Worm (Caenorhabditis elegans) whole organism, L2 larva: ENCODE measurements around the gene srr-6.

Experiments used
- R02D3.7 ChIP-seq: fragments of 150-350 bp; optimal IDR thresholded peaks from 2 replicates; lab custom pipeline; 2014; ENCODE audit warnings: missing biosample characterization, missing genetic modification characterization
- ZK546.5 ChIP-seq: sonication (generic microtip); optimal IDR thresholded peaks from 2 replicates; lab custom pipeline; 2017; ENCODE audit warnings: missing biosample characterization, missing genetic modification characterization
- aly-2 ChIP-seq: fragments of 150-350 bp; optimal IDR thresholded peaks from 2 replicates; lab custom pipeline; 2014; ENCODE audit warnings: missing biosample characterization, missing genetic modification characterization
- blmp-1 ChIP-seq: sonication (generic microtip); optimal IDR thresholded peaks from 2 replicates; lab custom pipeline; 2017; ENCODE audit warnings: missing genetic modification characterization, mild to moderate bottlenecking, missing compliant biosample characterization, antibody characterized with exemption, moderate library complexity; ENCODE audit not compliant: insufficient read depth
- ceh-82 ChIP-seq: fragments of 150-350 bp; optimal IDR thresholded peaks from 2 replicates; lab custom pipeline; 2014; ENCODE audit warnings: missing biosample characterization, missing genetic modification characterization
- crh-2 ChIP-seq: sonication (generic microtip); optimal IDR thresholded peaks from 2 replicates; lab custom pipeline; 2017; ENCODE audit warnings: missing biosample characterization, missing genetic modification characterization
- elt-1 ChIP-seq: fragments of 150-350 bp; optimal IDR thresholded peaks from 2 replicates; lab custom pipeline; 2014; ENCODE audit warnings: missing biosample characterization, missing genetic modification characterization
- fos-1 ChIP-seq: fragments of 150-350 bp; optimal IDR thresholded peaks from 2 replicates; lab custom pipeline; 2014; ENCODE audit warnings: missing biosample characterization, missing genetic modification characterization
- lin-13 ChIP-seq: fragments of 150-350 bp; optimal IDR thresholded peaks from 2 replicates; lab custom pipeline; 2014; ENCODE audit warnings: missing biosample characterization, missing genetic modification reagents, missing genetic modification characterization
- lin-39 ChIP-seq: fragments of 150-350 bp; optimal IDR thresholded peaks from 2 replicates; lab custom pipeline; 2014; ENCODE audit warnings: missing biosample characterization, missing genetic modification reagents, missing genetic modification characterization
- lsy-2 ChIP-seq, 2 experiments: fragments of 150-350 bp in 1 of 2; sonication (generic microtip) in 1 of 2; optimal IDR thresholded peaks; 2 replicates each; lab custom pipeline; 2014 to 2017; ENCODE audit warnings: missing biosample characterization in 2 of 2, missing genetic modification characterization in 2 of 2
- mab-5 ChIP-seq: fragments of 150-350 bp; optimal IDR thresholded peaks from 2 replicates; lab custom pipeline; 2014; ENCODE audit warnings: missing biosample characterization, missing genetic modification characterization
- mbf-1 ChIP-seq: sonication (generic microtip); optimal IDR thresholded peaks from 2 replicates; lab custom pipeline; 2017; ENCODE audit warnings: missing biosample characterization, missing genetic modification characterization
- mdl-1 ChIP-seq, 2 experiments: fragments of 150-350 bp in 1 of 2; sonication (generic microtip) in 1 of 2; optimal IDR thresholded peaks; 2 replicates each; lab custom pipeline; 2017; ENCODE audit warnings: missing biosample characterization in 2 of 2, missing genetic modification characterization in 2 of 2
- nhr-10 ChIP-seq: sonication (generic microtip); optimal IDR thresholded peaks from 2 replicates; lab custom pipeline; 2017; ENCODE audit warnings: missing biosample characterization, missing genetic modification characterization
- nhr-12 ChIP-seq: fragments of 150-350 bp; optimal IDR thresholded peaks from 2 replicates; lab custom pipeline; 2014; ENCODE audit warnings: missing biosample characterization, missing genetic modification characterization
- nhr-21 ChIP-seq: fragments of 150-350 bp; optimal IDR thresholded peaks from 2 replicates; lab custom pipeline; 2014; ENCODE audit warnings: missing biosample characterization, missing genetic modification characterization
- nhr-237 ChIP-seq: fragments of 150-350 bp; optimal IDR thresholded peaks from 2 replicates; lab custom pipeline; 2014; ENCODE audit warnings: missing biosample characterization, missing genetic modification characterization
- nhr-25 ChIP-seq: fragments of 150-350 bp; sonication (generic microtip); optimal IDR thresholded peaks from 3 replicates; lab custom pipeline; 2014; ENCODE audit warnings: missing biosample characterization, missing genetic modification characterization
- peb-1 ChIP-seq: fragments of 150-350 bp; optimal IDR thresholded peaks from 2 replicates; lab custom pipeline; 2014; ENCODE audit warnings: missing biosample characterization, missing genetic modification characterization
- sem-4 ChIP-seq: fragments of 150-350 bp; optimal IDR thresholded peaks from 2 replicates; lab custom pipeline; 2014; ENCODE audit warnings: missing biosample characterization, missing genetic modification reagents, missing genetic modification characterization
- sma-3 ChIP-seq: sonication (generic microtip); optimal IDR thresholded peaks from 2 replicates; lab custom pipeline; 2016; ENCODE audit warnings: missing genetic modification reagents, missing genetic modification characterization, missing compliant biosample characterization
- sma-9 ChIP-seq, 2 experiments: fragments of 150-350 bp in 1 of 2; sonication (generic microtip) in 1 of 2; optimal IDR thresholded peaks; 2 replicates each; lab custom pipeline; 2014 to 2016; ENCODE audit warnings: missing genetic modification characterization in 2 of 2, mild to moderate bottlenecking in 1 of 2, missing biosample characterization in 1 of 2, missing compliant biosample characterization in 1 of 2, missing genetic modification reagents in 1 of 2, moderate library complexity in 1 of 2
- snpc-4 ChIP-seq: fragments of 150-350 bp; optimal IDR thresholded peaks from 2 replicates; lab custom pipeline; 2014; ENCODE audit warnings: missing biosample characterization, missing genetic modification characterization
- zag-1 ChIP-seq: fragments of 150-350 bp; optimal IDR thresholded peaks from 2 replicates; lab custom pipeline; 2014; ENCODE audit warnings: missing biosample characterization, missing genetic modification characterization
- ztf-1 ChIP-seq: fragments of 200-800 bp; sonication (Bioruptor generic); conservative IDR thresholded peaks from 2 replicates; pipeline ENCODE4 v1.3.6; 2022; ENCODE audit warnings: missing genetic modification characterization, missing compliant biosample characterization

srr-6 gene

ce11 chrV:5049333-5049942, 36.8 kb downstream of the srr-6 start, which contains the start of the genes pqn-51 and K11D12.14 (continued):
- TF ChIP-seq mbf-1 (tag; lab: Kevin White, UChicago) (no peak), lsy-2 (tag; optimal IDR thresholded peaks at IDR 0.05; lab: Kevin White, UChicago) (peak; percentile 79 to 93), sma-3 (GFP tag; lab: Kevin White, UChicago) (peak; percentile 95), mdl-1 (tag; optimal IDR thresholded peaks at IDR 0.05; lab: Kevin White, UChicago) (peak in 1 of 2 experiments; percentile 59), nhr-237 (peak; percentile 61), lin-13 (peak; percentile 87), ceh-82 (peak; percentile 40), snpc-4 (peak; percentile 81), zag-1 (tag; lab: Kevin White, UChicago) (peak; percentile 68), lin-39 (tag; lab: Kevin White, UChicago) (no peak)

ce11 chrV:5050073-5050599, 37.5 kb downstream of the srr-6 start:
- TF ChIP-seq elt-1 (no peak), sma-9 (GFP tag; optimal IDR thresholded peaks at IDR 0.05; lab: Kevin White, UChicago) (peak; percentile 3), sma-9 (tag; optimal IDR thresholded peaks at IDR 0.05; lab: Kevin White, UChicago) (no peak), lin-13 (no peak), nhr-12 (no peak), peb-1 (tag; lab: Kevin White, UChicago) (no peak), lin-39 (tag; lab: Kevin White, UChicago) (no peak), lsy-2 (tag; optimal IDR thresholded peaks at IDR 0.05; lab: Kevin White, UChicago) (no peak)

ce11 chrV:5052233-5052632, 39.6 kb downstream of the srr-6 start, which contains the start of gene K11D12.12:
Gene K11D12.12 (plus strand): TSS chrV:5052261.
- TF ChIP-seq peb-1 (tag; lab: Kevin White, UChicago) (no peak), nhr-21 (tag; lab: Kevin White, UChicago) (no peak), aly-2 (tag; lab: Kevin White, UChicago) (no peak), sem-4 (tag; lab: Kevin White, UChicago) (no peak), mbf-1 (tag; lab: Kevin White, UChicago) (no peak)

- no peak for TF ChIP-seq crh-2
- no peak for TF ChIP-seq nhr-21 (tag; lab: Kevin White, UChicago)
- no peak for TF ChIP-seq ZK546.5
- no peak for TF ChIP-seq mab-5
- TF ChIP-seq elt-1, result no peak
- no peak for TF ChIP-seq sma-9 (GFP tag; optimal IDR thresholded peaks at IDR 0.05; lab: Kevin White, UChicago)
- TF ChIP-seq sma-9 (tag; optimal IDR thresholded peaks at IDR 0.05; lab: Kevin White, UChicago), result no peak
- TF ChIP-seq lin-39 (tag; lab: Kevin White, UChicago), result no peak
- TF ChIP-seq nhr-12, result no peak
- no peak for TF ChIP-seq ceh-82
- no peak for TF ChIP-seq blmp-1 (tag; lab: Kevin White, UChicago)
- no peak for TF ChIP-seq fos-1 (tag; lab: Kevin White, UChicago)
- no peak for TF ChIP-seq R02D3.7 (tag; lab: Kevin White, UChicago)
- no peak for TF ChIP-seq nhr-10
- no peak for TF ChIP-seq ztf-1 (GFP tag; lab: Robert Waterston, UW)
- no peak for TF ChIP-seq nhr-25
- TF ChIP-seq, all 48 proteins: peak for 0
These were observed 40.7 kb downstream of the srr-6 start, which contains the start of gene cwp-4 for ce11 chrV:5053335-5053734. Gene cwp-4 (plus strand): TSS chrV:5053635.
